Worm (Caenorhabditis elegans): Measurements from ENCODE around the gene F58G1.2.
A peak's percentile ranks its signal among the peaks of the same experiment; 100 is the strongest.

Gene F58G1.2

DNA sequence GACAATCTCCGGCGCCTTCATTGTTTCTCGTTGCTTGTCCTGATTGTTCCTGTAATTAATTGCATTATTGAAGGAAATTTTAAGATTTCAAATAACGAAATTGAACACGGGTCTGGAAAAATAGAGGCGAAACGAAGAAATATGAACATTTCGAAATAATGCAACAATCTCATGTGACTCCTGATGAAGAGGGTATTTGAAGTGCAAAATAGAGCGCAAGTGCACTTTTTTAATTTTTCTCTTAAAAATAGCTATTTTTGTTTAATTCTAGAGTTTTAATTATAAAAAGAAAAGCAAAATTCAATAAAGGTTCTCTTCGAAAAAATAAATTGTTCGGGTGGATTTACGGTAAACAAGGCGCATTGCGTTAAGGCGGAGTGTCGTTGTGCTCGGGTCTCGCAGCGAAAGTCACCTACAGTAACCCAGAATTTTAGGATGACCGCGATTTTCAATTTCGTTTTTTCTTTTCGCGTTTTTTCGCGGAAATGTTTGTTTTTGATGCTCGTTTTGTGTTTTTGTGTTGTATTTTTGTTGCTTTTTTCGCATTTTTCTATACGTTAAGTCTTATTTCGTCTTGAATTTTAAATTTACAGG is at the start of gene F58G1.2, which contains the start of gene wago-4:
Gene F58G1.2, minus strand, starts transcription at position 51 of the 594 bp plus-strand sequence.
Gene wago-4, plus strand, starts transcription at position 592 of the 594 bp plus-strand sequence.
- TF ChIP-seq sea-2 (GFP tag; optimal IDR thresholded peaks at IDR 0.05) (no peak), nhr-76 (tag; optimal IDR thresholded peaks at IDR 0.05) (no peak), R02D3.7 (tag; optimal IDR thresholded peaks at IDR 0.05) (peak; percentile 88), lin-15B (tag; optimal IDR thresholded peaks at IDR 0.05) (peak; percentile 61), nhr-237 (tag; optimal IDR thresholded peaks at IDR 0.05) (no peak), ztf-11 (tag; optimal IDR thresholded peaks at IDR 0.05) (no peak)

DNA sequence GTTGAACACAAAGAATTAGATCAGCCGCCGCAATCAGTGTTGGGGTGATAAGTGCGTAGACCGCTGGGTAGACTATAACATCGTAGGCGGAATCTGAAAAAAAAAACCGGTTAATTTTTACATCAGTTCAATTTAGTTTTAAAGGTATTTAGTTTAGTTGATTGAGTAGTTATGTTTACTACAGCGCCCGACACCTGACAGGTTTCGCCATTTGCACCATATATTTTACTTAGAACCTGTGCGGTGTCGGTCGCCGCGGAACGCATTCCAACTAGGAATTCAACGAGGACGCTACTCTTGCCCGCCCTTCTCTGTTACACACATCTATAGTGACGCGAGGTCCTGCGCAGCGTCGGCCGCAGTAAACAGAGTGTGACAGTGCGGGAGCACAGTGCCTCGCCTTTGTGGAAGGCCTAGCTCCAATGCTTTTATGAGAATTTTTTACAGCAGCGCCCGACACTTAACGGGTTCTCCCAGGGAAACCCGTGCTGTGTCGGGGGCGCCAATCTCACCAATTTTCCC is 49.7 kb upstream of the F58G1.2 start:
- TF ChIP-seq elt-1 (tag; optimal IDR thresholded peaks at IDR 0.05) (no peak), nhr-67 (tag; optimal IDR thresholded peaks at IDR 0.05) (no peak), aly-2 (tag; optimal IDR thresholded peaks at IDR 0.05) (no peak), fkh-2 (tag; optimal IDR thresholded peaks at IDR 0.05) (no peak)

DNA sequence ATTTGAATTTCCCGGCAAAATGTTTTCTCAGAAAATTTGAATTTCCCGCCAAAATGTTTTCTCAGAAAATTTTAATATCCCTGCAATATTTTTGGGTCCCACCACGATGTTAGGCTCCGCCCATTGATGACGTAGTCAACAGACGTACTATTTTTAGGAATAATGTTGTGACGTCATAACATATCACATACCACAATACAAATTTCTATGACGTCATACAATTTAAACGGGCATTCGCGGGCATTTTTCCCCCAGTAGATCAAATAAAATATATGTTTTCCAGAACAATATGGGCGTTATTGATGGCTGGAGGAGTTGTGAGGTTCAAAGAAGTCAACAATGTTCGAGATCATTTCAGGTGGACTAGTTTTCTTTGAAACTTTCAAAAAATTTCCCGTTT is 47.5 kb upstream of the F58G1.2 start:
- no peak for TF ChIP-seq aly-2 (tag; optimal IDR thresholded peaks at IDR 0.05)
- TF ChIP-seq fkh-10 (GFP tag; optimal IDR thresholded peaks at IDR 0.05), result no peak
- no peak for TF ChIP-seq nhr-76 (tag; optimal IDR thresholded peaks at IDR 0.05)
- no peak for TF ChIP-seq nhr-12 (tag; optimal IDR thresholded peaks at IDR 0.05)
- no peak for TF ChIP-seq fkh-2 (tag; optimal IDR thresholded peaks at IDR 0.05)
- no peak for TF ChIP-seq lsy-12 (tag; optimal IDR thresholded peaks at IDR 0.05)
- TF ChIP-seq ceh-9 (tag; optimal IDR thresholded peaks at IDR 0.05), result no peak
- TF ChIP-seq nhr-77 (tag; optimal IDR thresholded peaks at IDR 0.05), result no peak
- no peak for TF ChIP-seq elt-3 (tag; optimal IDR thresholded peaks at IDR 0.05)
- TF ChIP-seq unc-62 (GFP tag; optimal IDR thresholded peaks at IDR 0.05), result no peak
- TF ChIP-seq egl-27 (tag; optimal IDR thresholded peaks at IDR 0.05), result no peak
- TF ChIP-seq ceh-82 (tag; optimal IDR thresholded peaks at IDR 0.05), result no peak
- no peak for TF ChIP-seq elt-1 (tag; optimal IDR thresholded peaks at IDR 0.05)
- no peak for TF ChIP-seq ZK546.5 (tag; optimal IDR thresholded peaks at IDR 0.05)

ce11 chrII:12965589-12965988 is 46.8 kb upstream of the F58G1.2 start:
- no peak for TF ChIP-seq nhr-237 (tag; optimal IDR thresholded peaks at IDR 0.05)
- TF ChIP-seq nhr-76 (tag; optimal IDR thresholded peaks at IDR 0.05), result no peak
- peak; percentile 72 for TF ChIP-seq nhr-25 (tag; optimal IDR thresholded peaks at IDR 0.05)
- TF ChIP-seq lsy-12 (tag; optimal IDR thresholded peaks at IDR 0.05), result no peak
- peak; percentile 16 for TF ChIP-seq nfya-1 (tag; optimal IDR thresholded peaks at IDR 0.05; ENCODE audit: insufficient read depth)
- TF ChIP-seq nhr-67 (tag; optimal IDR thresholded peaks at IDR 0.05), result no peak
- TF ChIP-seq ceh-9 (tag; optimal IDR thresholded peaks at IDR 0.05), result no peak
- no peak for TF ChIP-seq zag-1 (tag; optimal IDR thresholded peaks at IDR 0.05)
- no peak for TF ChIP-seq unc-39 (tag; optimal IDR thresholded peaks at IDR 0.05)
- no peak for TF ChIP-seq nhr-23 (tag; optimal IDR thresholded peaks at IDR 0.05)
- TF ChIP-seq pqm-1 (tag; optimal IDR thresholded peaks at IDR 0.05), result no peak
- no peak for TF ChIP-seq mdl-1 (tag; optimal IDR thresholded peaks at IDR 0.05)
- no peak for TF ChIP-seq ceh-28 (tag; optimal IDR thresholded peaks at IDR 0.05)
- no peak for TF ChIP-seq ztf-11 (tag; optimal IDR thresholded peaks at IDR 0.05)
- peak; percentile 52 for TF ChIP-seq ama-1 (optimal IDR thresholded peaks at IDR 0.05)
- no peak for TF ChIP-seq daf-12 (tag; optimal IDR thresholded peaks at IDR 0.05)

ce11 chrII:12965538-12965588 is 46.6 kb upstream of the F58G1.2 start, which contains the start of gene ptr-18:
Gene ptr-18, plus strand, starts transcription at chrII:12965546.
- TF ChIP-seq nhr-12 (tag; optimal IDR thresholded peaks at IDR 0.05) (no peak), elt-1 (tag; optimal IDR thresholded peaks at IDR 0.05) (no peak), ztf-11 (tag; optimal IDR thresholded peaks at IDR 0.05) (no peak), fkh-2 (tag; optimal IDR thresholded peaks at IDR 0.05) (no peak), nhr-11 (tag; optimal IDR thresholded peaks at IDR 0.05) (no peak), sea-2 (GFP tag; optimal IDR thresholded peaks at IDR 0.05) (no peak), ama-1 (optimal IDR thresholded peaks at IDR 0.05) (no peak), lsy-12 (tag; optimal IDR thresholded peaks at IDR 0.05) (no peak), snpc-4 (tag; optimal IDR thresholded peaks at IDR 0.05) (no peak), hmg-11 (tag; optimal IDR thresholded peaks at IDR 0.05) (no peak), nhr-23 (tag; optimal IDR thresholded peaks at IDR 0.05) (no peak), ceh-16 (tag; optimal IDR thresholded peaks at IDR 0.05) (no peak)

- TF ChIP-seq nhr-12 (tag; optimal IDR thresholded peaks at IDR 0.05) (no peak), elt-1 (tag; optimal IDR thresholded peaks at IDR 0.05) (peak; percentile 87)
Measured at ce11 chrII:12965138-12965537, 46.3 kb upstream of the F58G1.2 start.

All from whole organism, L3 larva.